Fruit fly (Drosophila melanogaster) whole organism, embryonic: ENCODE data around the gene CG14618.

ENCODE experiments used
- Atf3 ChIP-seq: fragments of 200-800 bp; sonication (Bioruptor generic); optimal IDR thresholded peaks from 3 replicates; lab custom pipeline; 2016; ENCODE audit warnings: missing biosample characterization, missing genetic modification characterization
- CG10274 ChIP-seq: fragments of 200-800 bp; sonication (Bioruptor generic); optimal IDR thresholded peaks from 3 replicates; lab custom pipeline; 2017; ENCODE audit warnings: missing biosample characterization, mild to moderate bottlenecking, missing genetic modification characterization
- CG11085 ChIP-seq: fragments of 200-800 bp; sonication (Bioruptor generic); IDR thresholded peaks from 2 replicates; pipeline ENCODE4 v1.3.6; 2022; ENCODE audit warnings: missing biosample characterization, missing genetic modification characterization
- CG1529 ChIP-seq: fragments of 200-800 bp; sonication (Bioruptor generic); optimal IDR thresholded peaks from 3 replicates; lab custom pipeline; 2018; ENCODE audit warnings: missing biosample characterization, missing genetic modification characterization
- CG18011 ChIP-seq: fragments of 200-800 bp; sonication (Bioruptor generic); optimal IDR thresholded peaks from 2 replicates; lab custom pipeline; 2017; ENCODE audit warnings: missing biosample characterization, missing genetic modification characterization, mild to moderate bottlenecking, moderate library complexity, missing genotype
- CG31441 ChIP-seq: fragments of 200-800 bp; sonication (Bioruptor generic); IDR thresholded peaks from 2 replicates; pipeline ENCODE4 v1.3.6; 2022; ENCODE audit warnings: missing biosample characterization, missing genetic modification characterization
- CG33213 ChIP-seq: fragments of 200-800 bp; sonication (Bioruptor generic); optimal IDR thresholded peaks from 3 replicates; lab custom pipeline; 2016; ENCODE audit warnings: missing biosample characterization, missing genetic modification characterization
- CG4360 ChIP-seq: fragments of 200-800 bp; sonication (Bioruptor generic); IDR thresholded peaks from 2 replicates; pipeline ENCODE4 v1.3.6; 2022; ENCODE audit warnings: missing biosample characterization, missing genetic modification characterization
- CG5245 ChIP-seq: fragments of 200-800 bp; sonication (Bioruptor generic); optimal IDR thresholded peaks from 3 replicates; lab custom pipeline; 2016; ENCODE audit warnings: missing biosample characterization, missing genetic modification characterization
- CG6813 ChIP-seq: fragments of 200-800 bp; sonication (Bioruptor generic); optimal IDR thresholded peaks from 2 replicates; lab custom pipeline; 2017; ENCODE audit warnings: missing biosample characterization, missing genetic modification characterization, mild to moderate bottlenecking, moderate library complexity, missing genetic modification reagents
- CG7786 ChIP-seq: fragments of 200-800 bp; sonication (Bioruptor generic); optimal IDR thresholded peaks from 2 replicates; lab custom pipeline; 2016; ENCODE audit warnings: missing biosample characterization, missing genetic modification characterization
- CG7928 ChIP-seq: fragments of 200-800 bp; sonication (Bioruptor generic); optimal IDR thresholded peaks from 2 replicates; lab custom pipeline; 2017; ENCODE audit warnings: missing biosample characterization, mild to moderate bottlenecking, missing genetic modification characterization
- CG9727 ChIP-seq: fragments of 200-800 bp; sonication (Bioruptor generic); optimal IDR thresholded peaks from 3 replicates; lab custom pipeline; 2017; ENCODE audit warnings: missing biosample characterization, mild to moderate bottlenecking, missing genetic modification characterization
- CG9876 ChIP-seq: fragments of 200-800 bp; sonication (Bioruptor generic); optimal IDR thresholded peaks from 2 replicates; lab custom pipeline; 2016; ENCODE audit warnings: missing biosample characterization, missing genetic modification characterization
- CG9932 ChIP-seq: fragments of 200-800 bp; sonication (Bioruptor generic); IDR thresholded peaks from 2 replicates; pipeline ENCODE4 v1.3.6; 2022; ENCODE audit warnings: missing biosample characterization, missing genetic modification characterization
- Doc3 ChIP-seq: fragments of 200-800 bp; sonication (Bioruptor generic); IDR thresholded peaks from 3 replicates; pipeline ENCODE4 v1.3.6; 2022; ENCODE audit warnings: missing biosample characterization, missing genetic modification characterization; ENCODE audit not compliant: partially characterized antibody
- Fer1 ChIP-seq: fragments of 200-800 bp; sonication (Bioruptor generic); optimal IDR thresholded peaks from 2 replicates; lab custom pipeline; 2017; ENCODE audit warnings: missing biosample characterization, mild to moderate bottlenecking, missing genetic modification characterization
- HHEX ChIP-seq: fragments of 200-800 bp; sonication (Bioruptor generic); optimal IDR thresholded peaks from 3 replicates; lab custom pipeline; 2017; ENCODE audit warnings: missing biosample characterization, mild to moderate bottlenecking, missing genetic modification characterization, missing genetic modification reagents
- HLHmδ ChIP-seq: fragments of 200-800 bp; sonication (Bioruptor generic); optimal IDR thresholded peaks from 2 replicates; lab custom pipeline; 2018; ENCODE audit warnings: missing biosample characterization, mild to moderate bottlenecking, missing genetic modification characterization, moderate library complexity
- Lim3 ChIP-seq: fragments of 200-800 bp; sonication (Bioruptor generic); IDR thresholded peaks from 2 replicates; pipeline ENCODE4 v1.3.6; 2022; ENCODE audit warnings: missing biosample characterization, missing genetic modification characterization
- Lpt ChIP-seq: fragments of >200 bp; optimal IDR thresholded peaks from 2 replicates; lab custom pipeline; 2018; ENCODE audit warnings: missing biosample characterization, missing genetic modification characterization
- MBD-R2 ChIP-seq: fragments of 200-800 bp; sonication (Bioruptor generic); IDR thresholded peaks from 2 replicates; pipeline ENCODE4 v1.3.6; 2022; ENCODE audit warnings: missing biosample characterization, missing genetic modification characterization
- Ptx1 ChIP-seq: fragments of 200-800 bp; sonication (Bioruptor generic); IDR thresholded peaks from 2 replicates; pipeline ENCODE4 v1.3.6; 2022; ENCODE audit warnings: missing biosample characterization, missing genetic modification characterization
- Ravus ChIP-seq: fragments of 200-800 bp; sonication (Bioruptor generic); IDR thresholded peaks from 2 replicates; pipeline ENCODE4 v1.3.6; 2022; ENCODE audit warnings: missing biosample characterization, missing genetic modification characterization
- Sox100B ChIP-seq: fragments of 200-800 bp; sonication (Bioruptor generic); optimal IDR thresholded peaks from 3 replicates; lab custom pipeline; 2018; ENCODE audit warnings: missing biosample characterization, mild to moderate bottlenecking, missing genetic modification characterization
- Tbp ChIP-seq: fragments of >200 bp; optimal IDR thresholded peaks from 2 replicates; lab custom pipeline; 2018; ENCODE audit warnings: missing biosample characterization, missing genetic modification characterization
- ap ChIP-seq: fragments of 200-800 bp; sonication (Bioruptor generic); IDR thresholded peaks from 2 replicates; pipeline ENCODE4 v1.3.6; 2022; ENCODE audit warnings: missing biosample characterization, missing genetic modification characterization
- bbx ChIP-seq: fragments of 200-800 bp; sonication (Bioruptor generic); IDR thresholded peaks from 2 replicates; pipeline ENCODE4 v1.3.6; 2022; ENCODE audit warnings: missing biosample characterization, missing genetic modification characterization; ENCODE audit not compliant: partially characterized antibody
- crp ChIP-seq, 2 experiments: fragments of 200-800 bp; sonication (Bioruptor generic); optimal IDR thresholded peaks; 2 replicates in 1 of 2; 3 replicates in 1 of 2; lab custom pipeline; 2017; ENCODE audit warnings: missing biosample characterization in 2 of 2, missing genetic modification characterization in 2 of 2, mild to moderate bottlenecking in 1 of 2, moderate library complexity in 1 of 2
- dan ChIP-seq: fragments of 200-800 bp; sonication (Bioruptor generic); IDR thresholded peaks from 2 replicates; pipeline ENCODE4 v1.3.6; 2022; ENCODE audit warnings: missing biosample characterization, missing genetic modification characterization
- dm ChIP-seq: fragments of 200-800 bp; sonication (Bioruptor generic); optimal IDR thresholded peaks from 3 replicates; lab custom pipeline; 2016; ENCODE audit warnings: missing biosample characterization, missing genetic modification characterization
- dmrt99B ChIP-seq: fragments of 200-800 bp; sonication (Bioruptor generic); optimal IDR thresholded peaks from 2 replicates; lab custom pipeline; 2018; ENCODE audit warnings: missing biosample characterization, mild to moderate bottlenecking, missing genetic modification characterization, moderate library complexity
- esg ChIP-seq: fragments of 200-800 bp; sonication (Bioruptor generic); conservative IDR thresholded peaks from 2 replicates; pipeline ENCODE4 v1.3.6; 2022; ENCODE audit warnings: missing biosample characterization, missing genetic modification characterization
- fd64A ChIP-seq: fragments of 200-800 bp; sonication (Bioruptor generic); optimal IDR thresholded peaks from 3 replicates; lab custom pipeline; 2018; ENCODE audit warnings: missing biosample characterization, mild to moderate bottlenecking, missing genetic modification characterization
- fd96Cb ChIP-seq: fragments of 200-800 bp; sonication (Bioruptor generic); optimal IDR thresholded peaks from 2 replicates; lab custom pipeline; 2018; ENCODE audit warnings: missing biosample characterization, mild to moderate bottlenecking, missing genetic modification characterization, moderate library complexity
- gce ChIP-seq: fragments of 200-800 bp; sonication (Bioruptor generic); IDR thresholded peaks from 3 replicates; pipeline ENCODE4 v1.3.6; 2022; ENCODE audit warnings: missing biosample characterization, missing genetic modification characterization
- gfzf ChIP-seq: fragments of 200-800 bp; sonication (Bioruptor generic); optimal IDR thresholded peaks from 2 replicates; lab custom pipeline; 2016; ENCODE audit warnings: missing biosample characterization, mild to moderate bottlenecking, missing genetic modification characterization, moderate library complexity
- ind ChIP-seq: fragments of 200-800 bp; sonication (Bioruptor generic); optimal IDR thresholded peaks from 3 replicates; lab custom pipeline; 2016; ENCODE audit warnings: missing biosample characterization, missing genetic modification characterization
- lov ChIP-seq, 2 experiments: fragments of 200-800 bp in 1 of 2; fragments of >200 bp in 1 of 2; sonication (Bioruptor generic) in 1 of 2; IDR thresholded peaks in 1 of 2; optimal IDR thresholded peaks in 1 of 2; 2 replicates in 1 of 2; 3 replicates in 1 of 2; pipeline versions ENCODE4 v1.3.6 to Lab custom; 2017 to 2022; ENCODE audit warnings: missing biosample characterization in 1 of 2, missing genetic modification characterization in 1 of 2
- onecut ChIP-seq: fragments of 200-800 bp; sonication (Bioruptor generic); IDR thresholded peaks from 2 replicates; pipeline ENCODE4 v1.3.6; 2022; ENCODE audit warnings: missing biosample characterization, missing genetic modification characterization
- p53 ChIP-seq: fragments of 200-800 bp; sonication (Bioruptor generic); optimal IDR thresholded peaks from 2 replicates; lab custom pipeline; 2016; ENCODE audit warnings: missing biosample characterization, missing genetic modification characterization
- repo ChIP-seq: fragments of 200-800 bp; sonication (Bioruptor generic); optimal IDR thresholded peaks from 2 replicates; lab custom pipeline; 2016; ENCODE audit warnings: missing biosample characterization, missing genetic modification characterization
- rib ChIP-seq: fragments of 200-800 bp; sonication (Bioruptor generic); IDR thresholded peaks from 2 replicates; pipeline ENCODE4 v1.3.6; 2022; ENCODE audit warnings: missing biosample characterization, missing genetic modification characterization
- so ChIP-seq: fragments of 200-800 bp; sonication (Bioruptor generic); IDR thresholded peaks from 3 replicates; pipeline ENCODE4 v1.3.6; 2022; ENCODE audit warnings: missing biosample characterization, missing genetic modification characterization
- sob ChIP-seq: fragments of 200-800 bp; sonication (Bioruptor generic); IDR thresholded peaks from 2 replicates; pipeline ENCODE4 v1.3.6; 2022; ENCODE audit warnings: missing biosample characterization, missing genetic modification characterization
- toy ChIP-seq: fragments of 200-800 bp; sonication (Bioruptor generic); IDR thresholded peaks from 2 replicates; pipeline ENCODE4 v1.3.6; 2022; ENCODE audit warnings: missing biosample characterization, missing genetic modification characterization
- trh ChIP-seq: fragments of 200-800 bp; sonication (Bioruptor generic); optimal IDR thresholded peaks from 2 replicates; lab custom pipeline; 2016; ENCODE audit warnings: missing biosample characterization, missing genetic modification characterization
- tup ChIP-seq: fragments of 200-800 bp; sonication (Bioruptor generic); optimal IDR thresholded peaks from 2 replicates; lab custom pipeline; 2016; ENCODE audit warnings: missing biosample characterization, mild to moderate bottlenecking, missing genetic modification characterization, moderate library complexity
- usp ChIP-seq: fragments of >200 bp; optimal IDR thresholded peaks from 2 replicates; lab custom pipeline; 2017; ENCODE audit warnings: missing biosample characterization, missing genetic modification characterization
- vvl ChIP-seq: fragments of 200-800 bp; sonication (Bioruptor generic); IDR thresholded peaks from 2 replicates; pipeline ENCODE4 v1.3.6; 2022; ENCODE audit warnings: missing biosample characterization, missing genetic modification characterization
- wor ChIP-seq: fragments of 200-800 bp; sonication (Bioruptor generic); IDR thresholded peaks from 2 replicates; pipeline ENCODE4 v1.3.6; 2022; ENCODE audit warnings: missing biosample characterization, missing genetic modification characterization
- zfh1 ChIP-seq: fragments of 200-800 bp; sonication (Bioruptor generic); IDR thresholded peaks from 3 replicates; pipeline ENCODE4 v1.3.6; 2022; ENCODE audit warnings: missing biosample characterization, missing genetic modification characterization

Gene CG14618

dm6 chrX:22479207-22479820, 5.8 kb downstream of the CG14618 start (continued):
- TF ChIP-seq onecut (GFP tag; lab: Robert Waterston, UW) (no peak), CG6813 (no peak), ap (no peak), tup (GFP tag; lab: Kevin White, UChicago) (no peak), Doc3 (GFP tag; lab: Robert Waterston, UW) (no peak), CG31441 (GFP tag; lab: Robert Waterston, UW) (peak; percentile 28; the same call in 1 of the 2 replicates), CG9876 (no peak), esg (GFP tag; lab: Robert Waterston, UW) (no peak), CG7928 (GFP tag; lab: Kevin White, UChicago) (no peak), zfh1 (GFP tag; lab: Robert Waterston, UW) (no peak), CG11085 (GFP tag; lab: Robert Waterston, UW) (no peak), trh (GFP tag; lab: Kevin White, UChicago) (no peak), CG18011 (no peak), CG10274 (GFP tag; lab: Kevin White, UChicago) (no peak), bbx (no peak), Sox100B (peak; percentile 22), CG1529 (GFP tag; lab: Kevin White, UChicago) (peak; percentile 10), CG7786 (GFP tag; lab: Kevin White, UChicago) (no peak), HLHmδ (no peak), Ravus (GFP tag; lab: Robert Waterston, UW) (no peak), Fer1 (GFP tag; lab: Kevin White, UChicago) (no peak), ind (GFP tag; lab: Kevin White, UChicago) (no peak), so (GFP tag; lab: Robert Waterston, UW) (no peak), crp (GFP tag; optimal IDR thresholded peaks at IDR 0.05; lab: Kevin White, UChicago) (no peak), Ptx1 (GFP tag; lab: Robert Waterston, UW) (0 out of 2 replicates have a peak, but pooled peaks have one; percentile 29), p53 (GFP tag; lab: Kevin White, UChicago) (no peak), dm (no peak), repo (no peak), fd64A (GFP tag; lab: Kevin White, UChicago) (no peak), sob (GFP tag; lab: Robert Waterston, UW) (no peak), wor (GFP tag; lab: Robert Waterston, UW) (no peak), MBD-R2 (no peak), CG9727 (GFP tag; lab: Kevin White, UChicago) (no peak), usp (no peak), Tbp (GFP tag; lab: Kevin White, UChicago) (no peak), toy (GFP tag; lab: Robert Waterston, UW) (no peak), CG5245 (GFP tag; lab: Kevin White, UChicago) (no peak), fd96Cb (tag; lab: Kevin White, UChicago) (peak; percentile 32), gfzf (GFP tag; lab: Kevin White, UChicago) (no peak), CG9932 (GFP tag; lab: Robert Waterston, UW) (no peak), Lim3 (no peak), vvl (GFP tag; lab: Robert Waterston, UW) (no peak), dmrt99B (tag; lab: Kevin White, UChicago) (peak; percentile 54), rib (GFP tag; lab: Robert Waterston, UW) (no peak), Atf3 (GFP tag; lab: Kevin White, UChicago) (no peak), HHEX (GFP tag; lab: Kevin White, UChicago) (no peak), CG4360 (GFP tag; lab: Robert Waterston, UW) (no peak), dan (no peak), lov (optimal IDR thresholded peaks at IDR 0.05; lab: Kevin White, UChicago) (no peak), lov (GFP tag; IDR thresholded peaks at IDR 0.05; lab: Robert Waterston, UW) (no peak), Lpt (no peak), CG33213 (GFP tag; lab: Kevin White, UChicago) (no peak), gce (GFP tag; lab: Robert Waterston, UW) (no peak)
